Fruit fly (Drosophila melanogaster) whole organism, wandering third instar larva: ENCODE results near the gene Gr8a.

Experiments used
- Hr78 ChIP-seq: fragments of >200 bp; optimal IDR thresholded peaks from 2 replicates; lab custom pipeline; 2017; ENCODE audit warnings: missing biosample characterization, missing genetic modification characterization
- Jra ChIP-seq: sonication (Bioruptor generic); optimal IDR thresholded peaks from 2 replicates; lab custom pipeline; 2016; ENCODE audit warnings: missing biosample characterization, missing genetic modification characterization
- N ChIP-seq: fragments of >200 bp; optimal IDR thresholded peaks from 2 replicates; lab custom pipeline; 2018; ENCODE audit warnings: missing biosample characterization, missing external identifiers, missing genetic modification characterization
- OdsH ChIP-seq: fragments of 200-800 bp; sonication (Bioruptor generic); optimal IDR thresholded peaks from 2 replicates; lab custom pipeline; 2016; ENCODE audit warnings: missing biosample characterization, mild to moderate bottlenecking, missing genetic modification characterization
- br ChIP-seq: fragments of 200-800 bp; sonication (Bioruptor generic); optimal IDR thresholded peaks from 2 replicates; lab custom pipeline; 2016; ENCODE audit warnings: missing biosample characterization, missing genetic modification characterization
- dmrt93B ChIP-seq: fragments of 200-800 bp; sonication (Bioruptor generic); optimal IDR thresholded peaks from 2 replicates; lab custom pipeline; 2018; ENCODE audit warnings: missing biosample characterization, mild to moderate bottlenecking, missing genetic modification characterization
- h ChIP-seq: fragments of 200-800 bp; sonication (Bioruptor generic); optimal IDR thresholded peaks from 3 replicates; lab custom pipeline; 2016; ENCODE audit warnings: missing biosample characterization, mild to moderate bottlenecking, missing genetic modification characterization
- pan ChIP-seq: fragments of >200 bp; optimal IDR thresholded peaks from 2 replicates; lab custom pipeline; 2017
- rgr ChIP-seq: fragments of 200-800 bp; sonication (Bioruptor generic); optimal IDR thresholded peaks from 3 replicates; lab custom pipeline; 2016; ENCODE audit warnings: missing biosample characterization, mild to moderate bottlenecking, missing genetic modification characterization
- sv ChIP-seq: fragments of 200-800 bp; sonication (Bioruptor generic); optimal IDR thresholded peaks from 3 replicates; lab custom pipeline; 2016; ENCODE audit warnings: missing biosample characterization, missing genetic modification characterization
- usp ChIP-seq: fragments of >200 bp; optimal IDR thresholded peaks from 2 replicates; lab custom pipeline; 2017; ENCODE audit warnings: missing biosample characterization, missing genetic modification characterization

DNA sequence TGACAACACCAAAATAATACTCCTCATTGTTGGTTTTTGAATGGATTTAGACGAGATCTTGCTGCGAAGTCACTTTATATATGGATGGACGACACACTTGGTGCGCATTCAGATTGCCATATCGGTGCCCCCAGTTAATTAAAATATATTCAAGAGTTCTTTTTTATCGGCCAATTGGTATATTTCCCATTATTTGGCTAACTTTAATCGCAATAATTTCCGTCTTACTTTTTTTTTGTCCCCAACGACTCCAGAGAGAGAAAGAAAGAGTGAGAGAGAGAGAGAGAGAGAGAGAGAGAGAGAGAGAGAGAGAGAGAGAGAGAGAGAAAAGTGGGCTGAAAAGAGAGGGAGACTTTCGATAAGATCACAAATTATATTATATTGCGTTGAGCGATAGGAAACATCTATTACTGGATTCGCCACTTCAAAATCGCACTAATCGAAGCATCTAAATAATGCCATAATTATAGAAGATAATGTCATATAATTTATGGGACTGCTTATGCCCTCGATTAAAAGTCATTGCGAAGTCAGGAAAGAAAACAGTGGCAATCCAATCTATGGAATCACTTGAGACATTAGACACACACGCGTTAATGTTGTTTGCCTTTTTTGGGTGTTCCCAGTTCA lies 36.3 kb upstream of the Gr8a start, which contains the start of gene CG12115:
- TF ChIP-seq br (no peak), Hr78 (GFP tag; lab: Kevin White, UChicago) (no peak), N (GFP tag; lab: Kevin White, UChicago) (no peak), OdsH (GFP tag; lab: Kevin White, UChicago) (no peak), usp (GFP tag; lab: Kevin White, UChicago) (no peak), Jra (no peak), rgr (GFP tag; lab: Kevin White, UChicago) (no peak), dmrt93B (no peak), h (no peak), pan (lab: Kevin White, UChicago) (no peak), sv (GFP tag; lab: Kevin White, UChicago) (no peak)
